Worm (Caenorhabditis elegans) whole organism, L1 larva: ENCODE measurements around the gene Y53G8AR.8.

Source experiments
- ceh-82 ChIP-seq, 3 experiments: fragments of 150-350 bp in 1 of 3; sonication (generic microtip) in 2 of 3; optimal IDR thresholded peaks; 2 replicates each; lab custom pipeline; 2014 to 2017; ENCODE audit warnings: missing biosample characterization in 3 of 3, missing genetic modification characterization in 3 of 3
- ceh-90 ChIP-seq: sonication (generic microtip); optimal IDR thresholded peaks from 2 replicates; lab custom pipeline; 2016; ENCODE audit warnings: missing genetic modification characterization, missing compliant biosample characterization
- lsy-2 ChIP-seq, 2 experiments: fragments of 150-350 bp; optimal IDR thresholded peaks; 2 replicates each; lab custom pipeline; 2014; ENCODE audit warnings: missing biosample characterization in 2 of 2, missing genetic modification characterization in 2 of 2
- nhr-12 ChIP-seq: sonication (generic microtip); optimal IDR thresholded peaks from 2 replicates; lab custom pipeline; 2017; ENCODE audit warnings: missing biosample characterization, missing genetic modification characterization
- skn-1 ChIP-seq: fragments of 150-350 bp; optimal IDR thresholded peaks from 2 replicates; lab custom pipeline; 2014; ENCODE audit warnings: missing biosample characterization, missing genetic modification characterization

ce11 chrIII:3311607-3312006 is 17.5 kb upstream of the Y53G8AR.8 start:
- TF ChIP-seq ceh-90, result no peak
- no peak for TF ChIP-seq nhr-12 (tag; lab: Kevin White, UChicago)
- TF ChIP-seq skn-1 (tag; lab: Kevin White, UChicago), result no peak
- no peak for TF ChIP-seq ceh-82 (tag; optimal IDR thresholded peaks at IDR 0.05; lab: Kevin White, UChicago)
- TF ChIP-seq lsy-2 (tag; optimal IDR thresholded peaks at IDR 0.05; lab: Kevin White, UChicago), result no peak
